Fruit fly (Drosophila melanogaster) whole organism: ENCODE measurements around the gene CG10352.

Experiments used
- CG8478 ChIP-seq: fragments of >200 bp; optimal IDR thresholded peaks from 2 replicates; lab custom pipeline; 2018; ENCODE audit warnings: inconsistent platforms
- Dll ChIP-seq: fragments of >200 bp; optimal IDR thresholded peaks from 2 replicates; lab custom pipeline; 2017
- EcR ChIP-seq, 2 experiments: fragments of >200 bp; optimal IDR thresholded peaks; 2 replicates each; lab custom pipeline; 2017; ENCODE audit warnings: missing biosample characterization in 2 of 2, missing genetic modification characterization in 2 of 2, missing genetic modification reagents in 2 of 2
- pan ChIP-seq: fragments of >200 bp; optimal IDR thresholded peaks from 2 replicates; lab custom pipeline; 2017
- psq ChIP-seq: fragments of >200 bp; optimal IDR thresholded peaks from 2 replicates; lab custom pipeline; 2017
- usp ChIP-seq: fragments of >200 bp; optimal IDR thresholded peaks from 2 replicates; lab custom pipeline; 2017; ENCODE audit warnings: missing biosample characterization, missing genetic modification characterization, mixed read lengths

Gene CG10352

DNA sequence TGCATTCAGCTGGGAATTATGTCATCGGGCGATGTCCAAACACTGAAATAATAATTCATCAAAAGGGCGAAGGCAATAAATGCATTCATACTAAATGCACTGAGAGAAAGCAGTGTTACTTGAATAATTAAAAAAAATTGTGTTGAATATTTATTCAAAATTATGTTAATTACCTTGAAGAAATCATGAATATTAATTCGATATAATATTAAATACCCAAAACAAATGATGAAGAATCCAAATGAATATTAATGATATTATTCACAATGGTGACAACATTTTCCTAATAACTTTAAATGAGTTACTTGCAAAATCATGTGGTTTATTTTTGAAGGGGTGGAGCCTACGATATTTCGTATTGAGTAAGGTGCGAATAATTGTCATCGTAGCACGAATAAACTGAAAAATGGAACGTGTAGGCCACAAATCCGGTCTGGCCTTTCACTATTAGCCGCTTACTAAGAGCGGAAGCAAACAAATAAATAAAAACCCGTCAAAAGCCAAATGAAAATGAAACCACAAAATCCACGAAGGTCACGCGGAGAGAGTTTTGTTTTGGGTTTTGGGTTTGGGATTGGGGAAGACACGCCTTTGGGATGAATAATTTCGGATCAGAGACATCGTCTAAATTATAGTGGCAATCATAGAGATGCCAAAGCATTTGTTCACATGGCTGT, 35.1 kb downstream of the CG10352 start:
- TF ChIP-seq CG8478 (lab: Kevin White, UChicago) (no peak), EcR (GFP tag; optimal IDR thresholded peaks at IDR 0.05; lab: Kevin White, UChicago) (no peak), pan (no peak), usp (GFP tag; lab: Kevin White, UChicago) (no peak), Dll (no peak), psq (lab: Kevin White, UChicago) (no peak)

DNA sequence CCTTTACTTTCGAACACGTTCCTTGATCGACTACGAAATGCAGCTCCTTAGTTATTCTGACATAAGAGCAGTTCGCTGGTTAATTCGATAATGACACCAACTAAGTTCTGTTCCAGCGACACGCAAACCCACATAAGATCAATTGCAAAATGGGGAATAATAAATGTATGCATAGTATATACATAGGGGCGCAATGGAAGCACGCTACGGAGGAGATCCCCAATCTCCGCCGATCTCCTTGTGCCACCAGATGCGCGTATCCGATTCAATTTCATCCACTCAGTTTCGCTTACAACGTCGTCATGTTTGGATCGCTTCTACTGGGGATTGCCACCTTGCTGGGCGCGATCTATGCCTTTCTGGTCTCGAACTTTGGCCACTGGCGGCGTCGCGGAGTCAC, 37.7 kb downstream of the CG10352 start, which contains the start of gene Cyp28c1:
Gene Cyp28c1 (plus strand): TSS at position 301 of the 400 bp plus-strand sequence.
- TF ChIP-seq usp (GFP tag; lab: Kevin White, UChicago) (no peak), pan (no peak), EcR (GFP tag; optimal IDR thresholded peaks at IDR 0.05; lab: Kevin White, UChicago) (no peak), Dll (no peak), psq (lab: Kevin White, UChicago) (no peak), CG8478 (lab: Kevin White, UChicago) (no peak)

dm6 chrX:11837926-11838325, 39.0 kb downstream of the CG10352 start, which contains the start of gene CG15741:
CG15741 (minus strand) TSS chrX:11838026.
- TF ChIP-seq CG8478 (lab: Kevin White, UChicago), result no peak
- no peak for TF ChIP-seq usp (GFP tag; lab: Kevin White, UChicago)
- TF ChIP-seq psq (lab: Kevin White, UChicago), result no peak
- TF ChIP-seq Dll, result no peak
- TF ChIP-seq pan, result no peak
- TF ChIP-seq EcR (GFP tag; optimal IDR thresholded peaks at IDR 0.05; lab: Kevin White, UChicago), result no peak

DNA sequence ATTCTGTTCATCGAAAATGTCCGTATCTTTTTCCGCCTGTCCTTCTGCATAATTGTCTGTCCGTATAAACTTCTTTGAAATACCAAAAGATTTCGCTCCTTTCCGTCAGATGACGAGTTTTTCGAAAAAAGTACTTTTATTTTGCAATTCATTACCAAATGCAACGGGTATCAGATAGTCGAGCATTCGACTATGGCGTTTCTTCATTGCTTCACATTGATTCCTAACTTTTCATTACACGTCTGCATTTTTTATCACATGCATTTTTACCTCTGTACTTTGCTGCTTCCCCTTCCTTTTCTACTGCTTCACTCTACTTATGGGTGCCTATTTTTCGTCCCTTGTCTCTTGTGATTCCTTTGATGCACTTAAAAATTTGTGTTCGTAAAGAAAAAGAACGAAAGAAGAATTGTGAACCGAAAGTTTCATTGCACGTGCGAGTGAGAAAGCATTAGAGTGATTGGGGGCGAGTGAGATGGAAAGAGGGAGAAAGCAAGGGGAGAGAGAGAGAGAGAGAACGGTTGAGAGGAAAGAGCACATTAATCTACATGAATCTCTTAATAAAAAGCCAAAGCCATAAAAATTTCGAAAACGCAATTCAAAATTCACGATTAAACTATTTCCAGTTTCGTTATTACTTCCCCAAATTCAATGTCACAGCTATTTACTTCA, 48.5 kb downstream of the CG10352 start:
- no peak for TF ChIP-seq Dll
- TF ChIP-seq psq (lab: Kevin White, UChicago), result no peak
- TF ChIP-seq usp (GFP tag; lab: Kevin White, UChicago), result no peak
- TF ChIP-seq pan, result no peak
